Fruit fly (Drosophila melanogaster): Measurements from ENCODE around the gene aop.

aop gene

dm6 chr2L:2166958-2167707 lies 11.4 kb downstream of the aop start:
- TF ChIP-seq N (GFP tag; optimal IDR thresholded peaks at IDR 0.05) (no peak), rgr (GFP tag; optimal IDR thresholded peaks at IDR 0.05) (no peak), pan (optimal IDR thresholded peaks at IDR 0.05) (no peak), psq (GFP tag; optimal IDR thresholded peaks at IDR 0.05) (peak; percentile 62), tai (GFP tag; optimal IDR thresholded peaks at IDR 0.05) (no peak), usp (GFP tag; optimal IDR thresholded peaks at IDR 0.05) (no peak), sv (GFP tag; optimal IDR thresholded peaks at IDR 0.05) (no peak), lola (GFP tag; optimal IDR thresholded peaks at IDR 0.05) (no peak)

- peak; percentile 34 for TF ChIP-seq Sp1 (GFP tag; optimal IDR thresholded peaks at IDR 0.05)
- TF ChIP-seq Myc (optimal IDR thresholded peaks at IDR 0.05): no peak
- no peak for TF ChIP-seq brk (GFP tag; optimal IDR thresholded peaks at IDR 0.05)
- peak; percentile 23 for TF ChIP-seq br (GFP tag; optimal IDR thresholded peaks at IDR 0.05)
- TF ChIP-seq Hr78 (GFP tag; optimal IDR thresholded peaks at IDR 0.05): no peak
- no peak for TF ChIP-seq Jra (GFP tag; optimal IDR thresholded peaks at IDR 0.05)
- TF ChIP-seq fru (GFP tag; optimal IDR thresholded peaks at IDR 0.05): no peak
- no peak for TF ChIP-seq N (GFP tag; optimal IDR thresholded peaks at IDR 0.05)
- no peak for TF ChIP-seq Abd-B (GFP tag; optimal IDR thresholded peaks at IDR 0.05)
- TF ChIP-seq ey (GFP tag; optimal IDR thresholded peaks at IDR 0.05): no peak
- no peak for TF ChIP-seq sv (GFP tag; optimal IDR thresholded peaks at IDR 0.05)
- TF ChIP-seq tai (GFP tag; optimal IDR thresholded peaks at IDR 0.05): no peak
- no peak for TF ChIP-seq woc (GFP tag; optimal IDR thresholded peaks at IDR 0.05)
- no peak for TF ChIP-seq Mio (GFP tag; optimal IDR thresholded peaks at IDR 0.05)
- TF ChIP-seq usp (GFP tag; optimal IDR thresholded peaks at IDR 0.05): no peak
- no peak for TF ChIP-seq pan (optimal IDR thresholded peaks at IDR 0.05)
- TF ChIP-seq Dfd (GFP tag; optimal IDR thresholded peaks at IDR 0.05): no peak
- peak; percentile 20 for TF ChIP-seq CrebA (GFP tag; optimal IDR thresholded peaks at IDR 0.05; ENCODE audit: borderline replicate concordance)
- no peak for TF ChIP-seq Dif (GFP tag; optimal IDR thresholded peaks at IDR 0.05; ENCODE audit: partially characterized antibody)
- TF ChIP-seq CG32264 (GFP tag; optimal IDR thresholded peaks at IDR 0.05): no peak
- TF ChIP-seq Hnf4 (GFP tag; optimal IDR thresholded peaks at IDR 0.05): peak; percentile 29
- TF ChIP-seq rgr (GFP tag; optimal IDR thresholded peaks at IDR 0.05): peak; percentile 23
- TF ChIP-seq jim (GFP tag; optimal IDR thresholded peaks at IDR 0.05): no peak
- TF ChIP-seq sage (GFP tag; optimal IDR thresholded peaks at IDR 0.05): no peak
- no peak for TF ChIP-seq dmrt93B (GFP tag; optimal IDR thresholded peaks at IDR 0.05)
- TF ChIP-seq Rel (GFP tag; optimal IDR thresholded peaks at IDR 0.05): no peak
- TF ChIP-seq Rel (tag; optimal IDR thresholded peaks at IDR 0.05): peak; percentile 59
- no peak for TF ChIP-seq Vsx2 (GFP tag; optimal IDR thresholded peaks at IDR 0.05; ENCODE audit: partially characterized antibody)
- TF ChIP-seq lola (GFP tag; optimal IDR thresholded peaks at IDR 0.05): no peak
- TF ChIP-seq h (GFP tag; optimal IDR thresholded peaks at IDR 0.05): peak; percentile 47
- no peak for TF ChIP-seq HLH106 (tag; optimal IDR thresholded peaks at IDR 0.05)
- no peak for TF ChIP-seq GATAd (GFP tag; optimal IDR thresholded peaks at IDR 0.05)
- no peak for TF ChIP-seq dsf (GFP tag; optimal IDR thresholded peaks at IDR 0.05; ENCODE audit: borderline replicate concordance)
- TF ChIP-seq CG9705 (GFP tag; optimal IDR thresholded peaks at IDR 0.05): no peak
- TF ChIP-seq Hr83 (GFP tag; optimal IDR thresholded peaks at IDR 0.05; ENCODE audit: poor library complexity, severe bottlenecking): no peak
- TF ChIP-seq dl (GFP tag; optimal IDR thresholded peaks at IDR 0.05; ENCODE audit: insufficient read depth in 1 of 2, partially characterized antibody in 2 of 2): no peak
- no peak for TF ChIP-seq OdsH (GFP tag; optimal IDR thresholded peaks at IDR 0.05)
- TF ChIP-seq foxo (GFP tag; optimal IDR thresholded peaks at IDR 0.05): no peak
- TF ChIP-seq psq (GFP tag; optimal IDR thresholded peaks at IDR 0.05): no peak
Measured at dm6 chr2L:2165864-2166263, 12.7 kb downstream of the aop start.

dm6 chr2L:2165238-2165577 lies 13.3 kb downstream of the aop start:
- TF ChIP-seq GATAd (GFP tag; optimal IDR thresholded peaks at IDR 0.05): no peak
